Fruit fly (Drosophila melanogaster) whole organism, embryonic: Measurements from ENCODE around the gene Drp1.

ENCODE experiments used
- CG10366 ChIP-seq: fragments of 200-800 bp; sonication (Bioruptor generic); IDR thresholded peaks from 2 replicates; pipeline ENCODE4 v1.3.6; 2022; ENCODE audit warnings: missing biosample characterization, missing genetic modification characterization
- CG11723 ChIP-seq: fragments of 200-800 bp; sonication (Bioruptor generic); optimal IDR thresholded peaks from 2 replicates; lab custom pipeline; 2017; ENCODE audit warnings: missing biosample characterization, mild to moderate bottlenecking, missing genetic modification characterization
- CG1603 ChIP-seq: fragments of 200-800 bp; sonication (Bioruptor generic); optimal IDR thresholded peaks from 2 replicates; lab custom pipeline; 2019; ENCODE audit warnings: missing biosample characterization, mild to moderate bottlenecking, missing genetic modification characterization, moderate library complexity
- CG17385 ChIP-seq: fragments of 200-800 bp; sonication (Bioruptor generic); optimal IDR thresholded peaks from 3 replicates; lab custom pipeline; 2018; ENCODE audit warnings: missing biosample characterization, mild to moderate bottlenecking, missing genetic modification characterization
- CG3065 ChIP-seq: fragments of 200-800 bp; sonication (Bioruptor generic); optimal IDR thresholded peaks from 2 replicates; lab custom pipeline; 2016; ENCODE audit warnings: missing biosample characterization, missing genetic modification characterization
- CG34376 ChIP-seq: fragments of 200-800 bp; sonication (Bioruptor generic); optimal IDR thresholded peaks from 2 replicates; lab custom pipeline; 2018; ENCODE audit warnings: missing biosample characterization, mild to moderate bottlenecking, missing genetic modification characterization
- CG8478 ChIP-seq: fragments of >200 bp; optimal IDR thresholded peaks from 2 replicates; lab custom pipeline; 2018
- CG9437 ChIP-seq: fragments of 200-800 bp; sonication (Bioruptor generic); optimal IDR thresholded peaks from 2 replicates; lab custom pipeline; 2018; ENCODE audit warnings: missing biosample characterization, mild to moderate bottlenecking, missing genetic modification characterization
- Ssrp ChIP-seq: fragments of 200-800 bp; sonication (Bioruptor generic); optimal IDR thresholded peaks from 2 replicates; lab custom pipeline; 2018; ENCODE audit warnings: missing biosample characterization, mild to moderate bottlenecking, missing genetic modification characterization, moderate library complexity
- bbx ChIP-seq: fragments of 200-800 bp; sonication (Bioruptor generic); IDR thresholded peaks from 2 replicates; pipeline ENCODE4 v1.3.6; 2022; ENCODE audit warnings: missing biosample characterization, missing genetic modification characterization; ENCODE audit not compliant: partially characterized antibody
- chm ChIP-seq: fragments of 200-800 bp; sonication (Bioruptor generic); IDR thresholded peaks from 2 replicates; pipeline ENCODE4 v1.3.6; 2022; ENCODE audit warnings: missing biosample characterization, missing genetic modification characterization
- ci ChIP-seq: fragments of 200-800 bp; sonication (Bioruptor generic); IDR thresholded peaks from 3 replicates; pipeline ENCODE4 v1.3.6; 2022; ENCODE audit warnings: missing biosample characterization, missing genetic modification characterization
- cwo ChIP-seq: fragments of 200-800 bp; sonication (Bioruptor generic); optimal IDR thresholded peaks from 3 replicates; lab custom pipeline; 2017; ENCODE audit warnings: missing biosample characterization, missing genetic modification characterization, mild to moderate bottlenecking, moderate library complexity, missing genetic modification reagents
- pfk ChIP-seq: fragments of 200-800 bp; sonication (Bioruptor generic); optimal IDR thresholded peaks from 2 replicates; lab custom pipeline; 2018; ENCODE audit warnings: missing biosample characterization, mild to moderate bottlenecking, missing genetic modification characterization, moderate library complexity

dm6 chr2L:2542491-2542890 is 42.7 kb downstream of the Drp1 start:
- no peak for TF ChIP-seq CG11723 (GFP tag; lab: Kevin White, UChicago)
- TF ChIP-seq CG9437 (GFP tag; lab: Kevin White, UChicago), result no peak
- TF ChIP-seq chm, result no peak
- TF ChIP-seq Ssrp, result no peak
- TF ChIP-seq CG17385 (GFP tag; lab: Kevin White, UChicago), result no peak
- TF ChIP-seq pfk, result no peak
- no peak for TF ChIP-seq CG34376 (GFP tag; lab: Kevin White, UChicago)
- no peak for TF ChIP-seq CG3065 (GFP tag; lab: Kevin White, UChicago)
- peak; percentile 23 for TF ChIP-seq cwo (GFP tag; lab: Kevin White, UChicago)
- no peak for TF ChIP-seq bbx (GFP tag; lab: Robert Waterston, UW)
- TF ChIP-seq CG8478 (lab: Kevin White, UChicago), result no peak
- TF ChIP-seq CG10366 (GFP tag; lab: Robert Waterston, UW), result no peak; the same call in 1 of the 2 replicates
- no peak for TF ChIP-seq ci (GFP tag; lab: Robert Waterston, UW)
- no peak for TF ChIP-seq CG1603 (tag; lab: Kevin White, UChicago)
